Worm (Caenorhabditis elegans): ENCODE measurements around the gene mks-2.

DNA sequence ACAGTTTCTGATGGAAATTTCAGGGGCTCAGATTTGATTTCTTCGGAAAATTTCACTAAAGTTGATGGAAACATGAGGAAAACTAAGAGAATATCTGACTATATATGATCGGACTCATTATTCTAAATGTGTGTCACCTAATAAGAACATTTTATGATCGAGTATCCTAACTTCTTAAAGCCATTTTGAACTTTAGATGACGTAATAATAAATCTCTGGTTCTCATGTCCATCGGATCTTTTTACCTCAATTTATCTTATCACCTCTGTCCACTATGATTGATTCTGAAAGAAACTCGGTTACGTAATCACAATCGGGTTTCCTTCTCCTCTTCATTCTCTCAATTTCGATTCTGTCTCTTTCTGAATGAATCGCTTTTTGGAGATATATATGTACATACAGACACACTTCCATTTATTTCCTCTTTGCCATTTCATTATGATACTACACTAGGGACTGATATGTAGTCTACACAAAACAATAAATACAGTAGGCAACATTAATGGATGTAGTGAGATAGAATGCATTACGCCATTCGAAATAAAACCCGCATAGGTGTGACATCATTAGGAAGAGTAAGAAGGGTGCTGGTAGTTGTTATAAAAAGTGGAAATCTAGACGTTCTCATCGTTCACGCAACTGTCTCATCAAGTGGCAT, 38.1 kb upstream of the mks-2 start:
- no peak for TF ChIP-seq fkh-10 (GFP tag; optimal IDR thresholded peaks at IDR 0.05)
- no peak for TF ChIP-seq unc-130 (tag; optimal IDR thresholded peaks at IDR 0.05)
- TF ChIP-seq snpc-4 (tag; optimal IDR thresholded peaks at IDR 0.05), result no peak
- TF ChIP-seq skn-1 (tag; optimal IDR thresholded peaks at IDR 0.05), result no peak
- TF ChIP-seq ceh-82 (tag; optimal IDR thresholded peaks at IDR 0.05), result no peak
- TF ChIP-seq F16B12.6 (tag; optimal IDR thresholded peaks at IDR 0.05), result no peak
- TF ChIP-seq nhr-85 (tag), result peak; percentile 13
